Fruit fly (Drosophila melanogaster) whole organism: ENCODE measurements around the gene Msr-110.

Experiments
- CG8478 ChIP-seq: fragments of >200 bp; optimal IDR thresholded peaks from 2 replicates; lab custom pipeline; 2018; ENCODE audit warnings: inconsistent platforms
- Dll ChIP-seq: fragments of >200 bp; optimal IDR thresholded peaks from 2 replicates; lab custom pipeline; 2017
- EcR ChIP-seq, 2 experiments: fragments of >200 bp; optimal IDR thresholded peaks; 2 replicates each; lab custom pipeline; 2017; ENCODE audit warnings: missing biosample characterization in 2 of 2, missing genetic modification characterization in 2 of 2, missing genetic modification reagents in 2 of 2
- pan ChIP-seq: fragments of >200 bp; optimal IDR thresholded peaks from 2 replicates; lab custom pipeline; 2017
- psq ChIP-seq: fragments of >200 bp; optimal IDR thresholded peaks from 2 replicates; lab custom pipeline; 2017
- usp ChIP-seq: fragments of >200 bp; optimal IDR thresholded peaks from 2 replicates; lab custom pipeline; 2017; ENCODE audit warnings: missing biosample characterization, missing genetic modification characterization, mixed read lengths

- no peak for TF ChIP-seq psq
- TF ChIP-seq EcR (GFP tag; optimal IDR thresholded peaks at IDR 0.05; lab: Kevin White, UChicago) = peak in 1 of 2 experiments; percentile 6
- no peak for TF ChIP-seq pan (lab: Kevin White, UChicago)
- no peak for TF ChIP-seq CG8478 (lab: Kevin White, UChicago)
- no peak for TF ChIP-seq usp
- TF ChIP-seq Dll = no peak
Measured at dm6 chr3L:5535659-5536058, 41.5 kb downstream of the Msr-110 start, which contains the start of gene CG13285.
